Fruit fly (Drosophila melanogaster) whole organism, embryonic: ENCODE results near the gene CG18747.

Experiments
- Ada2b ChIP-seq: fragments of 200-800 bp; sonication (Bioruptor generic); IDR thresholded peaks from 2 replicates; pipeline ENCODE4 v1.3.6; 2022; ENCODE audit warnings: missing biosample characterization, missing genetic modification characterization
- Antp ChIP-seq: fragments of 200-800 bp; sonication (Bioruptor generic); optimal IDR thresholded peaks from 3 replicates; lab custom pipeline; 2016; ENCODE audit warnings: missing biosample characterization, missing genetic modification characterization
- Atf6 ChIP-seq: fragments of 200-800 bp; sonication (Bioruptor generic); IDR thresholded peaks from 2 replicates; pipeline ENCODE4 v1.3.6; 2022; ENCODE audit warnings: missing biosample characterization, missing genetic modification characterization
- CG10654 ChIP-seq: fragments of 200-800 bp; sonication (Bioruptor generic); optimal IDR thresholded peaks from 2 replicates; lab custom pipeline; 2016; ENCODE audit warnings: missing biosample characterization, missing genetic modification characterization
- CG11723 ChIP-seq: fragments of 200-800 bp; sonication (Bioruptor generic); optimal IDR thresholded peaks from 2 replicates; lab custom pipeline; 2017; ENCODE audit warnings: missing biosample characterization, mild to moderate bottlenecking, missing genetic modification characterization
- CG12236 ChIP-seq: fragments of 200-800 bp; sonication (Bioruptor generic); optimal IDR thresholded peaks from 2 replicates; lab custom pipeline; 2016; ENCODE audit warnings: missing biosample characterization, missing genetic modification characterization
- CG1792 ChIP-seq: fragments of 200-800 bp; sonication (Bioruptor generic); optimal IDR thresholded peaks from 2 replicates; lab custom pipeline; 2016; ENCODE audit warnings: missing biosample characterization, missing genetic modification characterization
- CG30020 ChIP-seq: fragments of 200-800 bp; optimal IDR thresholded peaks from 2 replicates; lab custom pipeline; 2019; ENCODE audit warnings: missing biosample characterization, mild to moderate bottlenecking, missing genetic modification characterization, moderate library complexity
- CG33213 ChIP-seq: fragments of 200-800 bp; sonication (Bioruptor generic); optimal IDR thresholded peaks from 3 replicates; lab custom pipeline; 2016; ENCODE audit warnings: missing biosample characterization, missing genetic modification characterization
- CG4424 ChIP-seq: fragments of 200-800 bp; sonication (Bioruptor generic); optimal IDR thresholded peaks from 3 replicates; lab custom pipeline; 2016; ENCODE audit warnings: missing biosample characterization, missing genetic modification characterization
- CG4707 ChIP-seq: fragments of 200-800 bp; sonication (Bioruptor generic); optimal IDR thresholded peaks from 2 replicates; lab custom pipeline; 2018; ENCODE audit warnings: missing biosample characterization, mild to moderate bottlenecking, missing genetic modification characterization, moderate library complexity
- CG4820 ChIP-seq: fragments of 200-800 bp; sonication (Bioruptor generic); optimal IDR thresholded peaks from 3 replicates; lab custom pipeline; 2016; ENCODE audit warnings: missing biosample characterization, missing genetic modification characterization
- CG5245 ChIP-seq: fragments of 200-800 bp; sonication (Bioruptor generic); optimal IDR thresholded peaks from 3 replicates; lab custom pipeline; 2016; ENCODE audit warnings: missing biosample characterization, missing genetic modification characterization
- CG6683 ChIP-seq: fragments of 200-800 bp; sonication (Bioruptor generic); optimal IDR thresholded peaks from 2 replicates; lab custom pipeline; 2017; ENCODE audit warnings: missing biosample characterization, mild to moderate bottlenecking, missing genetic modification characterization, missing genetic modification reagents
- CG9817 ChIP-seq: fragments of 200-800 bp; sonication (Bioruptor generic); optimal IDR thresholded peaks from 2 replicates; lab custom pipeline; 2018; ENCODE audit warnings: missing biosample characterization, mild to moderate bottlenecking, missing genetic modification characterization, moderate library complexity
- CG9876 ChIP-seq: fragments of 200-800 bp; sonication (Bioruptor generic); optimal IDR thresholded peaks from 2 replicates; lab custom pipeline; 2016; ENCODE audit warnings: missing biosample characterization, missing genetic modification characterization
- Doc3 ChIP-seq: fragments of 200-800 bp; sonication (Bioruptor generic); IDR thresholded peaks from 3 replicates; pipeline ENCODE4 v1.3.6; 2022; ENCODE audit warnings: missing biosample characterization, missing genetic modification characterization; ENCODE audit not compliant: partially characterized antibody
- E2f1 ChIP-seq: fragments of 200-800 bp; sonication (Bioruptor generic); IDR thresholded peaks from 2 replicates; pipeline ENCODE4 v1.3.6; 2022; ENCODE audit warnings: missing biosample characterization, missing genetic modification characterization
- E2f2 ChIP-seq: fragments of 200-800 bp; sonication (Bioruptor generic); IDR thresholded peaks from 2 replicates; pipeline ENCODE4 v1.3.6; 2022; ENCODE audit warnings: missing biosample characterization, missing genetic modification characterization
- Fer2 ChIP-seq: fragments of 200-800 bp; sonication (Bioruptor generic); optimal IDR thresholded peaks from 2 replicates; lab custom pipeline; 2018; ENCODE audit warnings: missing biosample characterization, mild to moderate bottlenecking, missing genetic modification characterization, moderate library complexity
- HLH3B ChIP-seq: fragments of 200-800 bp; sonication (Bioruptor generic); IDR thresholded peaks from 2 replicates; pipeline ENCODE4 v1.3.6; 2022; ENCODE audit warnings: missing biosample characterization, missing genetic modification characterization
- HLH4C ChIP-seq: fragments of 200-800 bp; sonication (Bioruptor generic); IDR thresholded peaks from 3 replicates; pipeline ENCODE4 v1.3.6; 2022; ENCODE audit warnings: missing biosample characterization, missing genetic modification characterization; ENCODE audit not compliant: partially characterized antibody
- MBD-R2 ChIP-seq: fragments of 200-800 bp; sonication (Bioruptor generic); IDR thresholded peaks from 2 replicates; pipeline ENCODE4 v1.3.6; 2022; ENCODE audit warnings: missing biosample characterization, missing genetic modification characterization
- MTF-1 ChIP-seq: fragments of 200-800 bp; sonication (Bioruptor generic); optimal IDR thresholded peaks from 2 replicates; lab custom pipeline; 2018; ENCODE audit warnings: missing biosample characterization, mild to moderate bottlenecking, missing genetic modification characterization, borderline replicate concordance
- Myb ChIP-seq: fragments of 200-800 bp; sonication (Bioruptor generic); optimal IDR thresholded peaks from 2 replicates; lab custom pipeline; 2016; ENCODE audit warnings: missing biosample characterization, missing genetic modification characterization
- Nf-YB ChIP-seq: fragments of 200-800 bp; sonication (Bioruptor generic); optimal IDR thresholded peaks from 3 replicates; lab custom pipeline; 2019; ENCODE audit warnings: missing biosample characterization, mild to moderate bottlenecking, missing genetic modification characterization, moderate library complexity
- NfI ChIP-seq: fragments of 200-800 bp; sonication (Bioruptor generic); optimal IDR thresholded peaks from 3 replicates; lab custom pipeline; 2018; ENCODE audit warnings: missing biosample characterization, mild to moderate bottlenecking, missing genetic modification characterization, moderate library complexity
- Spps ChIP-seq: fragments of 200-800 bp; sonication (Bioruptor generic); optimal IDR thresholded peaks from 2 replicates; lab custom pipeline; 2018; ENCODE audit warnings: missing biosample characterization, mild to moderate bottlenecking, missing genetic modification characterization
- TFAM ChIP-seq: fragments of 200-800 bp; sonication (Bioruptor generic); optimal IDR thresholded peaks from 2 replicates; lab custom pipeline; 2017; ENCODE audit warnings: missing biosample characterization, missing genetic modification characterization, inconsistent platforms
- ara ChIP-seq: fragments of 200-800 bp; sonication (Bioruptor generic); IDR thresholded peaks from 2 replicates; pipeline ENCODE4 v1.3.6; 2022; ENCODE audit warnings: missing biosample characterization, missing genetic modification characterization
- bowl ChIP-seq: fragments of 200-800 bp; sonication (Bioruptor generic); IDR thresholded peaks from 2 replicates; pipeline ENCODE4 v1.3.6; 2022; ENCODE audit warnings: missing biosample characterization, missing genetic modification characterization
- bsh ChIP-seq, 2 experiments: fragments of 200-800 bp; sonication (Bioruptor generic); optimal IDR thresholded peaks; 2 replicates each; lab custom pipeline; 2017 to 2018; ENCODE audit warnings: mild to moderate bottlenecking in 2 of 2, missing biosample characterization in 2 of 2, missing genetic modification characterization in 2 of 2, moderate library complexity in 1 of 2
- btn ChIP-seq: fragments of 200-800 bp; sonication (Bioruptor generic); optimal IDR thresholded peaks from 2 replicates; lab custom pipeline; 2016; ENCODE audit warnings: missing biosample characterization, missing genetic modification characterization
- cas ChIP-seq: fragments of 200-800 bp; sonication (Bioruptor generic); IDR thresholded peaks from 2 replicates; pipeline ENCODE4 v1.3.6; 2022; ENCODE audit warnings: missing biosample characterization, missing genetic modification characterization
- chinmo ChIP-seq: fragments of 200-800 bp; sonication (Bioruptor generic); IDR thresholded peaks from 4 replicates; pipeline ENCODE4 v1.3.6; 2022; ENCODE audit warnings: missing biosample characterization, missing genetic modification characterization; ENCODE audit not compliant: partially characterized antibody
- ci ChIP-seq: fragments of 200-800 bp; sonication (Bioruptor generic); IDR thresholded peaks from 3 replicates; pipeline ENCODE4 v1.3.6; 2022; ENCODE audit warnings: missing biosample characterization, missing genetic modification characterization
- dati ChIP-seq: fragments of 200-800 bp; sonication (Bioruptor generic); IDR thresholded peaks from 2 replicates; pipeline ENCODE4 v1.3.6; 2022; ENCODE audit warnings: missing biosample characterization, missing genetic modification characterization
- dysf ChIP-seq: fragments of 200-800 bp; sonication (Bioruptor generic); IDR thresholded peaks from 3 replicates; pipeline ENCODE4 v1.3.6; 2022; ENCODE audit warnings: missing biosample characterization, missing genetic modification characterization
- eve ChIP-seq, 2 experiments: fragments of >200 bp; optimal IDR thresholded peaks; 2 replicates each; lab custom pipeline; 2017; ENCODE audit warnings: missing biosample characterization in 2 of 2, missing genetic modification characterization in 2 of 2
- fd3F ChIP-seq: fragments of 200-800 bp; sonication (Bioruptor generic); optimal IDR thresholded peaks from 2 replicates; lab custom pipeline; 2018; ENCODE audit warnings: missing biosample characterization, mild to moderate bottlenecking, missing genetic modification characterization, moderate library complexity
- gcm2 ChIP-seq: fragments of 200-800 bp; sonication (Bioruptor generic); optimal IDR thresholded peaks from 2 replicates; lab custom pipeline; 2016; ENCODE audit warnings: missing biosample characterization, missing genetic modification characterization
- gro ChIP-seq: fragments of 200-800 bp; sonication (Bioruptor generic); optimal IDR thresholded peaks from 2 replicates; lab custom pipeline; 2016; ENCODE audit warnings: missing biosample characterization, missing genetic modification characterization
- jigr1 ChIP-seq: fragments of 200-800 bp; sonication (Bioruptor generic); IDR thresholded peaks from 3 replicates; pipeline ENCODE4 v1.3.6; 2022; ENCODE audit warnings: missing biosample characterization, missing genetic modification characterization
- knrl ChIP-seq: fragments of 200-800 bp; sonication (Bioruptor generic); IDR thresholded peaks from 3 replicates; pipeline ENCODE4 v1.3.6; 2022; ENCODE audit warnings: missing biosample characterization, missing genetic modification characterization; ENCODE audit not compliant: partially characterized antibody
- lab ChIP-seq: fragments of 200-800 bp; sonication (Bioruptor generic); optimal IDR thresholded peaks from 3 replicates; lab custom pipeline; 2017; ENCODE audit warnings: missing biosample characterization, missing genetic modification characterization, mild to moderate bottlenecking, moderate library complexity, missing genetic modification reagents
- mam ChIP-seq: fragments of 200-800 bp; sonication (Bioruptor generic); optimal IDR thresholded peaks from 3 replicates; lab custom pipeline; 2016; ENCODE audit warnings: missing biosample characterization, missing genetic modification characterization
- odd ChIP-seq: fragments of 200-800 bp; sonication (Bioruptor generic); optimal IDR thresholded peaks from 2 replicates; lab custom pipeline; 2017; ENCODE audit warnings: missing biosample characterization, mild to moderate bottlenecking, missing genetic modification characterization
- phol ChIP-seq: fragments of 200-800 bp; sonication (Bioruptor generic); optimal IDR thresholded peaks from 3 replicates; lab custom pipeline; 2018; ENCODE audit warnings: missing biosample characterization, mild to moderate bottlenecking, missing genetic modification characterization, moderate library complexity
- repo ChIP-seq: fragments of 200-800 bp; sonication (Bioruptor generic); optimal IDR thresholded peaks from 2 replicates; lab custom pipeline; 2016; ENCODE audit warnings: missing biosample characterization, missing genetic modification characterization
- rib ChIP-seq: fragments of 200-800 bp; sonication (Bioruptor generic); IDR thresholded peaks from 2 replicates; pipeline ENCODE4 v1.3.6; 2022; ENCODE audit warnings: missing biosample characterization, missing genetic modification characterization
- ttk ChIP-seq: fragments of 200-800 bp; sonication (Bioruptor generic); IDR thresholded peaks from 2 replicates; pipeline ENCODE4 v2.1.2; 2022; ENCODE audit warnings: missing biosample characterization, missing genetic modification characterization

The CG18747 gene

DNA sequence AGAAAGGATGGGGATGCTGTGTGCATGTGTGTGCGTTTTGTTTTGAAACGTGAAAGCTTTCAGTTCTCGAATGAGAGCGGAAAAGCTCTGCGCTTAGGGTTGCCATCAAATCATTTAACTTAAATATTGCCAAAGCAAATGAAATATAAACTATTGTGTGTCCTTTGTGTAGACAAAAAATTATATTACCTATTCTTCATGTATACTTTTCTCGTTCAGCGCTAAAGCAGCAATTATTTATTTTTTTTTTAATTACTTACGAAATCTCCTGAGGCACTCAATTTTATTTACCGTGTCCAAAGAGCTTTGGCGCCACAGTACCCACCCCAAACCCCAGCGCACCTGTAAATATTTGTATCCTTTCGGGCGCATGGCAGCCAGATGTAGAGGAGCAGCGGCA lies 38.3 kb upstream of the CG18747 start (continued):
- TF ChIP-seq MTF-1 (GFP tag; lab: Kevin White, UChicago), result no peak
- TF ChIP-seq Fer2 (tag; lab: Kevin White, UChicago), result no peak
- no peak for TF ChIP-seq repo (GFP tag; lab: Kevin White, UChicago)
- peak; percentile 40 for TF ChIP-seq Ada2b (GFP tag; lab: Robert Waterston, UW)
- no peak for TF ChIP-seq CG10654
- no peak for TF ChIP-seq ara (GFP tag; lab: Robert Waterston, UW)
- no peak for TF ChIP-seq CG4707 (GFP tag; lab: Kevin White, UChicago)
- no peak for TF ChIP-seq CG33213
- TF ChIP-seq cas (GFP tag; lab: Robert Waterston, UW), result no peak
- TF ChIP-seq phol (tag; lab: Kevin White, UChicago), result no peak
- no peak for TF ChIP-seq Antp (GFP tag; lab: Kevin White, UChicago)
- TF ChIP-seq CG4820, result no peak
- no peak for TF ChIP-seq rib (GFP tag; lab: Robert Waterston, UW)
- peak; percentile 21 for TF ChIP-seq NfI (GFP tag; lab: Kevin White, UChicago)
- TF ChIP-seq Doc3 (GFP tag; lab: Robert Waterston, UW), result no peak
- TF ChIP-seq Spps (tag; lab: Kevin White, UChicago), result no peak
- no peak for TF ChIP-seq jigr1 (GFP tag; lab: Robert Waterston, UW)
- TF ChIP-seq HLH4C (GFP tag; lab: Robert Waterston, UW), result no peak
- TF ChIP-seq eve (GFP tag; optimal IDR thresholded peaks at IDR 0.05; lab: Kevin White, UChicago), result no peak
- TF ChIP-seq CG4424 (GFP tag; lab: Kevin White, UChicago), result no peak
- TF ChIP-seq Nf-YB, result no peak
- TF ChIP-seq CG9817 (tag; lab: Kevin White, UChicago), result peak; percentile 14
- TF ChIP-seq CG6683, result peak; percentile 14
- TF ChIP-seq dysf (GFP tag; lab: Robert Waterston, UW), result peak; percentile 64
- TF ChIP-seq chinmo (GFP tag; lab: Robert Waterston, UW), result no peak
- no peak for TF ChIP-seq CG30020 (tag; lab: Kevin White, UChicago)
- no peak for TF ChIP-seq CG12236 (GFP tag; lab: Kevin White, UChicago)
- TF ChIP-seq lab, result peak; percentile 74
- TF ChIP-seq bowl (GFP tag; lab: Robert Waterston, UW), result no peak
- TF ChIP-seq E2f2, result peak; percentile 30; the same call in 1 of the 2 replicates
- TF ChIP-seq Myb (GFP tag; lab: Kevin White, UChicago), result no peak
- TF ChIP-seq dati (GFP tag; lab: Robert Waterston, UW), result 0 out of 2 replicates have a peak, but pooled peaks have one; percentile 18
- no peak for TF ChIP-seq TFAM (GFP tag; lab: Kevin White, UChicago)
- TF ChIP-seq mam (GFP tag; lab: Kevin White, UChicago), result peak; percentile 52
- TF ChIP-seq E2f1 (GFP tag; lab: Robert Waterston, UW), result 0 out of 2 replicates have a peak, but pooled peaks have one; percentile 31
- TF ChIP-seq gcm2, result no peak
- peak; percentile 15 for TF ChIP-seq fd3F (GFP tag; lab: Kevin White, UChicago)
- TF ChIP-seq btn (GFP tag; lab: Kevin White, UChicago), result no peak
- TF ChIP-seq knrl (GFP tag; lab: Robert Waterston, UW), result no peak
- no peak; the same call in 2 of the 3 replicates for TF ChIP-seq ci (GFP tag; lab: Robert Waterston, UW)
- TF ChIP-seq gro (GFP tag; lab: Kevin White, UChicago), result peak; percentile 16
- TF ChIP-seq Atf6, result peak; percentile 44; the same call in 1 of the 2 replicates
- 0 out of 2 replicates have a peak, but pooled peaks have one; percentile 17 for TF ChIP-seq HLH3B (GFP tag; lab: Robert Waterston, UW)
- no peak for TF ChIP-seq odd (GFP tag; lab: Kevin White, UChicago)
- TF ChIP-seq CG5245 (GFP tag; lab: Kevin White, UChicago), result no peak
- TF ChIP-seq ttk (GFP tag; lab: Robert Waterston, UW), result no peak
- no peak for TF ChIP-seq CG11723 (GFP tag; lab: Kevin White, UChicago)
- TF ChIP-seq CG1792, result no peak
- TF ChIP-seq bsh (GFP tag; optimal IDR thresholded peaks at IDR 0.05; lab: Kevin White, UChicago), result no peak
- 0 out of 2 replicates have a peak, but pooled peaks have one; percentile 27 for TF ChIP-seq MBD-R2 (GFP tag; lab: Robert Waterston, UW)
- no peak for TF ChIP-seq CG9876 (GFP tag; lab: Kevin White, UChicago)
